Fruit fly (Drosophila melanogaster): Measurements from ENCODE around the gene drn.

dm6 chr3R:9346539-9346938 is 6.5 kb downstream of the drn start:
- TF ChIP-seq Sin3A (optimal IDR thresholded peaks at IDR 0.05), result no peak
- TF ChIP-seq Myc (optimal IDR thresholded peaks at IDR 0.05), result no peak
- no peak for TF ChIP-seq h (optimal IDR thresholded peaks at IDR 0.05)
- TF ChIP-seq psq (optimal IDR thresholded peaks at IDR 0.05), result no peak
- TF ChIP-seq insv (optimal IDR thresholded peaks at IDR 0.05), result no peak
